Worm (Caenorhabditis elegans) whole organism, L3 larva: Measurements from ENCODE around the gene lurp-1.

Experiments used
- R02D3.7 ChIP-seq: fragments of 150-350 bp; optimal IDR thresholded peaks from 2 replicates; lab custom pipeline; 2014; ENCODE audit warnings: missing biosample characterization, missing genetic modification characterization
- ZK546.5 ChIP-seq: sonication (generic microtip); optimal IDR thresholded peaks from 2 replicates; lab custom pipeline; 2017; ENCODE audit warnings: missing biosample characterization, missing genetic modification characterization
- aly-2 ChIP-seq: fragments of 150-350 bp; optimal IDR thresholded peaks from 2 replicates; lab custom pipeline; 2014; ENCODE audit warnings: missing biosample characterization, missing genetic modification characterization
- ceh-82 ChIP-seq: fragments of 150-350 bp; optimal IDR thresholded peaks from 2 replicates; lab custom pipeline; 2014; ENCODE audit warnings: missing biosample characterization, missing genetic modification characterization
- ceh-9 ChIP-seq: sonication (generic microtip); optimal IDR thresholded peaks from 2 replicates; lab custom pipeline; 2018; ENCODE audit warnings: missing biosample characterization, missing genetic modification characterization
- egl-27 ChIP-seq: sonication (generic microtip); optimal IDR thresholded peaks from 4 replicates; lab custom pipeline; 2017; ENCODE audit warnings: missing biosample characterization, missing genetic modification reagents, missing genetic modification characterization
- elt-1 ChIP-seq: fragments of 150-350 bp; optimal IDR thresholded peaks from 2 replicates; lab custom pipeline; 2014; ENCODE audit warnings: missing biosample characterization, missing genetic modification characterization
- elt-2 ChIP-seq: sonication (generic microtip); optimal IDR thresholded peaks from 2 replicates; lab custom pipeline; 2016; ENCODE audit warnings: missing genetic modification reagents, mild to moderate bottlenecking, missing genetic modification characterization, missing compliant biosample characterization
- elt-3 ChIP-seq, 3 experiments: fragments of 150-350 bp in 1 of 3; sonication (generic microtip) in 2 of 3; optimal IDR thresholded peaks; 2 replicates in 2 of 3; 4 replicates in 1 of 3; lab custom pipeline; 2014 to 2017; ENCODE audit warnings: missing biosample characterization in 3 of 3, missing genetic modification characterization in 3 of 3
- eor-1 ChIP-seq, 2 experiments: fragments of 150-350 bp; optimal IDR thresholded peaks; 2 replicates each; lab custom pipeline; 2014 to 2018; ENCODE audit warnings: missing biosample characterization in 2 of 2, missing genetic modification characterization in 2 of 2
- fkh-10 ChIP-seq: sonication (generic microtip); optimal IDR thresholded peaks from 2 replicates; lab custom pipeline; 2017; ENCODE audit warnings: missing biosample characterization, missing genetic modification reagents, missing genetic modification characterization
- fkh-2 ChIP-seq: fragments of 150-350 bp; optimal IDR thresholded peaks from 2 replicates; lab custom pipeline; 2014; ENCODE audit warnings: missing biosample characterization, missing genetic modification reagents, missing genetic modification characterization
- fos-1 ChIP-seq: fragments of 150-350 bp; optimal IDR thresholded peaks from 2 replicates; lab custom pipeline; 2014; ENCODE audit warnings: missing biosample characterization, missing genetic modification characterization
- jun-1 ChIP-seq: fragments of 150-350 bp; optimal IDR thresholded peaks from 2 replicates; lab custom pipeline; 2014; ENCODE audit warnings: missing biosample characterization, missing genetic modification reagents, missing genetic modification characterization
- lin-15B ChIP-seq: fragments of 150-350 bp; optimal IDR thresholded peaks from 2 replicates; lab custom pipeline; 2014; ENCODE audit warnings: missing biosample characterization, missing genetic modification characterization
- lsy-12 ChIP-seq: sonication (generic microtip); optimal IDR thresholded peaks from 2 replicates; lab custom pipeline; 2016; ENCODE audit warnings: mild to moderate bottlenecking, missing genetic modification characterization, missing compliant biosample characterization
- mdl-1 ChIP-seq: fragments of 150-350 bp; optimal IDR thresholded peaks from 2 replicates; lab custom pipeline; 2014; ENCODE audit warnings: missing biosample characterization, missing genetic modification characterization
- nfya-1 ChIP-seq: sonication (generic microtip); optimal IDR thresholded peaks from 2 replicates; lab custom pipeline; 2017; ENCODE audit warnings: missing genetic modification characterization, mild to moderate bottlenecking, missing compliant biosample characterization, antibody characterized with exemption, moderate library complexity; ENCODE audit not compliant: insufficient read depth
- nhr-12 ChIP-seq: fragments of 150-350 bp; optimal IDR thresholded peaks from 2 replicates; lab custom pipeline; 2014; ENCODE audit warnings: missing biosample characterization, missing genetic modification characterization
- nhr-23 ChIP-seq: fragments of 150-350 bp; optimal IDR thresholded peaks from 2 replicates; lab custom pipeline; 2014; ENCODE audit warnings: missing biosample characterization, missing genetic modification reagents, missing genetic modification characterization
- nhr-237 ChIP-seq: fragments of 150-350 bp; optimal IDR thresholded peaks from 2 replicates; lab custom pipeline; 2014; ENCODE audit warnings: missing biosample characterization, missing genetic modification characterization
- nhr-25 ChIP-seq: sonication (generic microtip); optimal IDR thresholded peaks from 2 replicates; lab custom pipeline; 2017; ENCODE audit warnings: missing biosample characterization, missing genetic modification characterization
- nhr-28 ChIP-seq: fragments of 150-350 bp; optimal IDR thresholded peaks from 2 replicates; lab custom pipeline; 2014; ENCODE audit warnings: missing biosample characterization, missing genetic modification characterization
- nhr-43 ChIP-seq: sonication (generic microtip); optimal IDR thresholded peaks from 2 replicates; lab custom pipeline; 2016; ENCODE audit warnings: mild to moderate bottlenecking, missing genetic modification characterization, missing compliant biosample characterization; ENCODE audit not compliant: poor library complexity, severe bottlenecking
- nhr-67 ChIP-seq: fragments of 150-350 bp; optimal IDR thresholded peaks from 2 replicates; lab custom pipeline; 2014; ENCODE audit warnings: missing biosample characterization, missing genetic modification characterization
- pha-4 ChIP-seq: fragments of 150-350 bp; optimal IDR thresholded peaks from 2 replicates; lab custom pipeline; 2014; ENCODE audit warnings: missing biosample characterization, missing genetic modification reagents, missing genetic modification characterization
- pqm-1 ChIP-seq: fragments of 150-350 bp; optimal IDR thresholded peaks from 2 replicates; lab custom pipeline; 2017; ENCODE audit warnings: missing biosample characterization, missing genetic modification characterization, inconsistent platforms
- sea-2 ChIP-seq: fragments of 150-350 bp; sonication (generic microtip); optimal IDR thresholded peaks from 4 replicates; lab custom pipeline; 2014; ENCODE audit warnings: missing biosample characterization, missing genetic modification reagents, missing genetic modification characterization
- skn-1 ChIP-seq: fragments of 150-350 bp; optimal IDR thresholded peaks from 2 replicates; lab custom pipeline; 2014; ENCODE audit warnings: missing biosample characterization, missing genetic modification characterization
- snpc-4 ChIP-seq: fragments of 150-350 bp; optimal IDR thresholded peaks from 2 replicates; lab custom pipeline; 2014; ENCODE audit warnings: missing biosample characterization, missing genetic modification characterization
- ztf-11 ChIP-seq: fragments of 150-350 bp; optimal IDR thresholded peaks from 2 replicates; lab custom pipeline; 2014; ENCODE audit warnings: missing biosample characterization, missing genetic modification characterization

Gene lurp-1

DNA sequence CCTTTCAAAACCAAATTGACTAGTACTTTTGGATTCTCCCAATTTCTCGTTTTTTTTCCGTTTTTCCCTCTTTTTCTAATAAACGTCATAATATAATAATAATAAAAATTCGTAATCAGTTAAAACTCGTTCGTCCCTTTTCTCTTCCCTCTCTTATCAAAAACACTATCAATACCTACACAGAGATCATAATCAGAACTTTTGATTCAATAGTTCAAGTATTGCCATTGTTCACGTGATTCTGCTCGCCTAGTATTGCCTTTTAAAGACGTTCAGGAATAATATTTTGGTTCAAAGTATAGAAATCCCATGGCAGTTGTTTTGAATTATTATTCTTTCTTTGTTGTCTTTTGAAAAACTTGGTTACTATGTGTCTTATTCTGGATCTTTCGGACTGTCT lies 43.9 kb downstream of the lurp-1 start:
- TF ChIP-seq R02D3.7 (no peak), elt-2 (tag; lab: Kevin White, UChicago) (peak; percentile 93), elt-1 (no peak), nhr-43 (peak; percentile 24), nhr-237 (tag; lab: Kevin White, UChicago) (no peak), ztf-11 (tag; lab: Kevin White, UChicago) (no peak), egl-27 (tag; lab: Kevin White, UChicago) (no peak), jun-1 (tag; lab: Kevin White, UChicago) (peak; percentile 73), nfya-1 (tag; lab: Kevin White, UChicago) (no peak), eor-1 (tag; optimal IDR thresholded peaks at IDR 0.05; lab: Kevin White, UChicago) (no peak), pha-4 (tag; lab: Kevin White, UChicago) (peak; percentile 44), lsy-12 (peak; percentile 3), ceh-9 (tag; lab: Kevin White, UChicago) (no peak), skn-1 (tag; lab: Kevin White, UChicago) (peak; percentile 34), elt-3 (tag; optimal IDR thresholded peaks at IDR 0.05; lab: Kevin White, UChicago) (peak; percentile 16 to 65 (median 18)), snpc-4 (peak; percentile 34), fos-1 (tag; lab: Kevin White, UChicago) (no peak), pqm-1 (tag; lab: Kevin White, UChicago) (peak; percentile 97), ZK546.5 (tag; lab: Kevin White, UChicago) (no peak), nhr-25 (peak; percentile 2)
- TF ChIP-seq, all 47 proteins: peak for 10

DNA sequence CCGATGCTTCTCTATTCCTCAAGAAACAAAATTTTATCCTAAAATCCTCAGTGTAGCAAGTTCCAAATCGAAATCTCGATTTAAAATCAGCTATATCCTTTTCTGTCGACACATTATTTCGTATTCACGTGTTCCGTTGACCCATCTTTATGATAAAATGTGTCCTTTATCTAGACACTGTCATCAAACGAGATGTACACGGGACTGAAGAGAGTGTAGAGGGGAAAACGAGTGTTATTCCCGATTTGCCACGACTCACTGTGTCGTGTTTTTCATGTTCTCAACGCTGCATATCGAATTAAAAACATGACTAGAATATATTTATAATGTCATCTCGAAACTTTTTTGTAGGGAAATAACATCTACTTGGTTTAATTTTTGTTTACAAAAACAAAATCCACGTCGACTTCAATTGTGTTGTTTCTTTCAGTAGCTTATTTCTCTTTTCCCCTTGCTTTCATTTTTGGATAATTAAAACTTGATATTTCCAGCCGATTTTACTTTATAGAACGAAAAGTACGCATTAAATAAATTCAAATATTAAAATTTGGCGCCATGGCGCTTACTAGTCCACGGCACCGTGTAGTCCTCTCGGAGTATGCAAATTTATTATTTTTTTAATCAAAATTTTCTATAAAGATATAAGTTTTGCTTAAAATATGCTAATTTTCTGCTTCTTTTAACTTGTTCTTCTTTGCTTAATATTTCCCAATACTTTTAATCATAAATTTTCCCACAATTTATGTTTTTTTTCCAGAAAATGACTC lies 45.3 kb downstream of the lurp-1 start, which contains the start of gene metr-1:
TSS of gene metr-1 (plus strand) at position 758 of the 767 bp plus-strand sequence.
- TF ChIP-seq elt-3 (tag; optimal IDR thresholded peaks at IDR 0.05; lab: Kevin White, UChicago) (peak in 1 of 3 experiments; percentile 20), nfya-1 (tag; lab: Kevin White, UChicago) (peak; percentile 7), nhr-23 (tag; lab: Kevin White, UChicago) (peak; percentile 52), sea-2 (GFP tag; lab: Kevin White, UChicago) (no peak), nhr-12 (tag; lab: Kevin White, UChicago) (no peak), mdl-1 (tag; lab: Kevin White, UChicago) (no peak), nhr-25 (peak; percentile 46), fkh-2 (tag; lab: Kevin White, UChicago) (no peak), nhr-43 (peak; percentile 46), lin-15B (peak; percentile 20), elt-2 (tag; lab: Kevin White, UChicago) (peak; percentile 68), ceh-9 (tag; lab: Kevin White, UChicago) (no peak)
- TF ChIP-seq, all 47 proteins: peak for 7

DNA sequence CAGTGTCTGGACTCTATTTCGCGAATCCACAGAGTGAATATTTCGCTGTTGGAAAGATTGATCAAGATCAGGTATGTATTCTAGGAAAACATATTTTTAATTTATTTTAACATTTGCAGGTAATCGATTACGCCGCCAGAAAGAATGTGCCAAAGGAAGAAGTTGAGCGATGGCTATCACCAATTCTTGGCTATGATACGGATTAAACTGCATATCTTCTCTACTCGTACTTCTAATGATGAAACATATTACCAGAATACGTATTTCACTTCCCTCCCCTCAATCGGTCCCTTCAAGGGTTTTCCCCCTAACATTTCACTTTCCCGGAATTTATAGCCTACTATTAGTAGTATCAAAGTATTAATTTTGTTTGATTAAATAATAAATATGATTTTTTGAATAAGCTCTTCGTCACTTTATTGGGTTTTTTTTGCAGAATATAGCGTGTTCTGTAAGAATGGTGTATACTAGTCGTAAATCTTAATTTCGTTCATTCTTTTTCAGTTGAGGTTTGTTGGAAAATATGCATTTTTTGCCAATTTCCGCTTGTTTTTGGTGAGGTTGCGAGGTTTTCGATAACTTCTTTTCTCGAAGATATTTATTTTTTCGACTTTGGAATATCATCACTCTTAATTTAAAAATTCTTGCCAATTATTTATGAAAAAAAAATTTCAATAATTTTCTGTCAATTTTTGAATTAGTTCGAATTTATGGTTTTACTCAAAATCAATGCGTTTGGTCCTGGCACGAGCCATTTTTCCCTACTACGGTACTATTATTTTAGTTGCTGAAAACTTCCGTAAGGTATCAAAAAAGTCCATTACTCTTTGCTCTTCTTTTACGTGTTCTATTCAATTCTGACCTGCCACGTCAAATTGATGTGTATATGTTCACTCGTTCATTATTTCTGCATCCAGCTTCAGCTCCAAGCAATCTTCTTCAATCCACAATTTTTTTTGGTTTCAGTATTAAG lies 50.2 kb downstream of the lurp-1 start:
- TF ChIP-seq aly-2 (tag; lab: Kevin White, UChicago), result no peak
- TF ChIP-seq nhr-28 (tag; lab: Kevin White, UChicago), result no peak
- no peak for TF ChIP-seq fkh-10 (GFP tag; lab: Kevin White, UChicago)
- no peak for TF ChIP-seq nhr-67 (tag; lab: Kevin White, UChicago)
- no peak for TF ChIP-seq eor-1 (tag; optimal IDR thresholded peaks at IDR 0.05; lab: Kevin White, UChicago)
- TF ChIP-seq lin-15B, result no peak
- no peak for TF ChIP-seq fos-1 (tag; lab: Kevin White, UChicago)
- TF ChIP-seq nhr-237 (tag; lab: Kevin White, UChicago), result no peak
- no peak for TF ChIP-seq pqm-1 (tag; lab: Kevin White, UChicago)
- no peak for TF ChIP-seq ceh-82 (tag; lab: Kevin White, UChicago)
- TF ChIP-seq nhr-43, result peak; percentile 62
- TF ChIP-seq lsy-12, result peak; percentile 13
- TF ChIP-seq, all 47 proteins: peak for 2
